Worm (Caenorhabditis elegans): ENCODE measurements around the gene pssy-2.
"Not testable (repeated sequence)": the region's sequence is repeated elsewhere in the genome, so short reads cannot be mapped to it uniquely, and the experiment has no call there.

Gene pssy-2

DNA sequence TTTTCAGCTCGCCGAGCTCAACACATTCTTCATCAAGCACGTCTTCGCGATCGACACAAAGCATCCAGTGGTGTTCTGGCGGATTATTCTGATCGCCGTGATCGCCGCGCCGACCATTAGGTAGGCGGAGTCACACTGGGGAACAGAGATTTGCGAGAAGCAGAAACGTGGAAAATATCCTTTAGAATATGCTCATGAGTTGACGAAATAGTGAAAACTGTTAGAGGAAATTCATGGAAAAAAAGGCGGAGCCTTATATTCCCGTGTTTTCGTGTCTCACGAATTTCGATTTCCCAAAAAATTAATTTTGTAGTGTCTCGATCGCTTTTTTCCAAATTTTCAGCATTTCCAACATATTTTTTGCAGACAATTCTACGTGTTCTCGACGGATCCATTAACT, 2.9 kb downstream of the pssy-2 start:
- TF ChIP-seq F13C5.2 (tag; optimal IDR thresholded peaks at IDR 0.05) (no peak), tbx-11 (GFP tag; IDR thresholded peaks at IDR 0.05) (no peak), hmbx-1 (tag; optimal IDR thresholded peaks at IDR 0.05) (no peak), tbx-37 (GFP tag; conservative IDR thresholded peaks at IDR 0.05) (peak; percentile 21; the same call in 1 of the 2 replicates), ceh-36 (tag; optimal IDR thresholded peaks at IDR 0.05) (no peak), pes-1 (GFP tag; IDR thresholded peaks at IDR 0.05) (no peak), sea-1 (GFP tag; conservative IDR thresholded peaks at IDR 0.05) (no peak), ets-7 (tag; optimal IDR thresholded peaks at IDR 0.05) (no peak)

ce11 chrIII:13476682-13477081, 5.1 kb downstream of the pssy-2 start, which contains the start of gene T27E9.6:
Gene T27E9.6 (minus strand): TSS chrIII:13476782.
- TF ChIP-seq ceh-36 (tag; optimal IDR thresholded peaks at IDR 0.05), result no peak
- no peak for TF ChIP-seq scrt-1 (GFP tag; IDR thresholded peaks at IDR 0.05)
- no peak for TF ChIP-seq hmg-4 (GFP tag; optimal IDR thresholded peaks at IDR 0.05)
- no peak for TF ChIP-seq tbx-37 (GFP tag; conservative IDR thresholded peaks at IDR 0.05)
- TF ChIP-seq hnd-1 (tag; optimal IDR thresholded peaks at IDR 0.05), result no peak
- no peak for TF ChIP-seq sea-1 (GFP tag; conservative IDR thresholded peaks at IDR 0.05)
- no peak for TF ChIP-seq tra-4 (tag; optimal IDR thresholded peaks at IDR 0.05)
- no peak for TF ChIP-seq flt-1 (GFP tag; IDR thresholded peaks at IDR 0.05)
- TF ChIP-seq pes-1 (GFP tag; IDR thresholded peaks at IDR 0.05), result no peak
- TF ChIP-seq B0310.2 (tag; optimal IDR thresholded peaks at IDR 0.05), result no peak

DNA sequence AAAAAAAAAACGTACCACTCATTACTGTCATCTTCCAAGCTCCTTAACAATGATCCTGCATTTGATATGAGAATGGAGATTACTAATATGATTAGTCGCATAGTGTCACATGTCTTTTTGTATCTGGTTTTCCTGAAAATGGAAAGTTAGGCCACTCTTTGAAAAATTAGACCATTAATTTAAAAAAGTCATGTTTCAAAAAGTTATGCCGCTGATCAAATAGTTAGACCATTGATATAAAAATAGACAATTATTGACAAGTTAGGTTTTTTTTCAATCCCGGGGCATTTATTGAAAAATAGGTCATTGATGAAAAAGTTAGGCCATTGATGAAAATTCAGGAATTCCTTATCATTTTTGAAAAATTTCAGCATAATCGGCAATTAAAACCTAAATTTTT, 12.4 kb downstream of the pssy-2 start, which contains the start of gene acc-4:
TSS of gene acc-4 (minus strand) at position 101 of the 400 bp plus-strand sequence.
- no peak for TF ChIP-seq B0310.2 (tag; optimal IDR thresholded peaks at IDR 0.05)
- no peak for TF ChIP-seq sea-1 (GFP tag; conservative IDR thresholded peaks at IDR 0.05)
- TF ChIP-seq ama-1 (optimal IDR thresholded peaks at IDR 0.05), result no peak
- no peak for TF ChIP-seq tra-4 (tag; optimal IDR thresholded peaks at IDR 0.05)
- TF ChIP-seq aly-1 (tag; optimal IDR thresholded peaks at IDR 0.05), result no peak
- TF ChIP-seq ceh-13 (GFP tag; optimal IDR thresholded peaks at IDR 0.05), result no peak
- no peak for TF ChIP-seq tbx-11 (GFP tag; IDR thresholded peaks at IDR 0.05)
- TF ChIP-seq hnd-1 (tag; optimal IDR thresholded peaks at IDR 0.05), result no peak
- TF ChIP-seq flt-1 (GFP tag; IDR thresholded peaks at IDR 0.05), result no peak
- no peak for TF ChIP-seq hmg-4 (GFP tag; optimal IDR thresholded peaks at IDR 0.05)
- TF ChIP-seq pes-1 (GFP tag; IDR thresholded peaks at IDR 0.05), result no peak
- no peak for TF ChIP-seq ceh-36 (tag; optimal IDR thresholded peaks at IDR 0.05)
- no peak for TF ChIP-seq F13C5.2 (tag; optimal IDR thresholded peaks at IDR 0.05)
- no peak for TF ChIP-seq hmbx-1 (tag; optimal IDR thresholded peaks at IDR 0.05)
- TF ChIP-seq scrt-1 (GFP tag; IDR thresholded peaks at IDR 0.05), result no peak
- no peak for TF ChIP-seq tbx-37 (GFP tag; conservative IDR thresholded peaks at IDR 0.05)
- no peak for TF ChIP-seq ets-7 (tag; optimal IDR thresholded peaks at IDR 0.05)

DNA sequence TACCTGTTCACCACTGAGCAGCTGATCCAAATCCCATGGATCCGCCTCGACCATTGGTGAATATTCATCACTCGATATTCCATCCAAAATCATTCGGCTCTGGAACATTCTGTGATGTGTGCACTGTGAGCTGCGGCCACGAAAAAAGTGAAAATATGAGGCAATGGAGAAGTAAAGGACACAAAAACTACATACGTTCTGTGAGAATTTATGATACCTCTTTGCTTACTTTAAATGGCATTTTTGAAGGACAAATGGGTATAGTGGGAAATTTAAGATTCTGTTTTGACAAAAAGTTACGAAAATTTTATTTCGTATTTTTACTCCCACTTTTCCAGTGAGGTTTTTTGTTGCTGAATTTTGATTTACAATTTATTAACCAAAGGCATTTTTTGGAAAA, 20.8 kb downstream of the pssy-2 start, which contains the start of gene twk-40:
TSS of gene twk-40 (minus strand) at position 101 of the 400 bp plus-strand sequence.
- TF ChIP-seq hmbx-1 (tag; optimal IDR thresholded peaks at IDR 0.05) (no peak), tra-4 (tag; optimal IDR thresholded peaks at IDR 0.05) (no peak), hnd-1 (tag; optimal IDR thresholded peaks at IDR 0.05) (no peak), scrt-1 (GFP tag; IDR thresholded peaks at IDR 0.05) (no peak), flt-1 (GFP tag; IDR thresholded peaks at IDR 0.05) (no peak), ceh-36 (tag; optimal IDR thresholded peaks at IDR 0.05) (no peak), hmg-4 (GFP tag; optimal IDR thresholded peaks at IDR 0.05) (no peak), F13C5.2 (tag; optimal IDR thresholded peaks at IDR 0.05) (no peak), ceh-13 (GFP tag; optimal IDR thresholded peaks at IDR 0.05) (no peak), ets-7 (tag; optimal IDR thresholded peaks at IDR 0.05) (no peak), tbx-11 (GFP tag; IDR thresholded peaks at IDR 0.05) (no peak)

DNA sequence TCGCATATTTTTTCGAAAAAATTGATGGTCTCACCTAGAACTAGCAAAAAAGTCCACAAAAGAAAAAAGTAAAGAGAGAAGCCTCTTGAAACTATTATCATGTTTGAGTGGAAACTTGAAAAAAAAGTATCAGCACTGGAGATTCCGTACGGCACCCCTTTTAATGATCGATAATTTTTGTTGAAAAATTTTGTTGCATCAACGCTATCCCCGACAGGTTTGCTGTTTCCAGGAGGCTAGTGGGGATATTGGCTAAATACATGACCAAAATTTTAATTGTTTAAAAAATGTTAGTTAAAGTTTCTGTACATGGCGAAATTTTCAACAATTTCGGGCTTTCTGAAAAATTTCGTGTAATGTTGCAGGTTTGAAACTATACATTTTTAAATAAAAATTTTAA, 24.0 kb downstream of the pssy-2 start, which contains the start of gene T28A8.2:
TSS of gene T28A8.2 (minus strand) at position 101 of the 400 bp plus-strand sequence.
- TF ChIP-seq tbx-11 (GFP tag; IDR thresholded peaks at IDR 0.05) (no peak), B0310.2 (tag; optimal IDR thresholded peaks at IDR 0.05) (no peak), hmg-4 (GFP tag; optimal IDR thresholded peaks at IDR 0.05) (no peak), flt-1 (GFP tag; IDR thresholded peaks at IDR 0.05) (no peak), ama-1 (optimal IDR thresholded peaks at IDR 0.05) (no peak), tbx-37 (GFP tag; conservative IDR thresholded peaks at IDR 0.05) (no peak), ceh-36 (tag; optimal IDR thresholded peaks at IDR 0.05) (no peak), ceh-13 (GFP tag; optimal IDR thresholded peaks at IDR 0.05) (no peak), sea-1 (GFP tag; conservative IDR thresholded peaks at IDR 0.05) (no peak), aly-1 (tag; optimal IDR thresholded peaks at IDR 0.05) (no peak), scrt-1 (GFP tag; IDR thresholded peaks at IDR 0.05) (no peak), hnd-1 (tag; optimal IDR thresholded peaks at IDR 0.05) (no peak), hmbx-1 (tag; optimal IDR thresholded peaks at IDR 0.05) (no peak), tra-4 (tag; optimal IDR thresholded peaks at IDR 0.05) (no peak), pes-1 (GFP tag; IDR thresholded peaks at IDR 0.05) (no peak), ets-7 (tag; optimal IDR thresholded peaks at IDR 0.05) (no peak), F13C5.2 (tag; optimal IDR thresholded peaks at IDR 0.05) (no peak)

DNA sequence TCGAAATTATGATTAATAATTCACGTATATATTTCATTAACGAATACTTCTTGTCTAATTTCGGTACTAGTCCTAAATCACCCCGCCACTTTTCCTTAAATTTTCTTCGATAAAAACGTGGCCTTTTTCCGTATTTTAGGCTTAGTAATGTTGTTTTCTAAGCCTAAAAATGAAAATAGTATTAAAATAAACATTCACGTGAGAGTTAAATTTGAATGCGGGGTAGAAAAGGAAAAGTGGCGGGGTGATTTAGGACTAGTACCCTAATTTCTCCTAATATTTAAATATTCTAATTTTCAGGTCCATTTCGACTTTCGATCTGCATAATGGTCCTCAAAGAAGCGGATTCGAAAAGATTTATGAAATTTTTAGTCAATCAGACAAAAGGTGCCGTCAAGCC, 27.3 kb downstream of the pssy-2 start, which contains the start of gene T28A8.6:
TSS of gene T28A8.6 (plus strand) at position 301 of the 400 bp plus-strand sequence.
- TF ChIP-seq hmbx-1 (tag; optimal IDR thresholded peaks at IDR 0.05); sea-1 (GFP tag; conservative IDR thresholded peaks at IDR 0.05); B0310.2 (tag; optimal IDR thresholded peaks at IDR 0.05): not testable (repeated sequence)

- no peak for TF ChIP-seq scrt-1 (GFP tag; IDR thresholded peaks at IDR 0.05)
- TF ChIP-seq hnd-1 (tag; optimal IDR thresholded peaks at IDR 0.05), result no peak
- TF ChIP-seq ceh-36 (tag; optimal IDR thresholded peaks at IDR 0.05), result no peak
- TF ChIP-seq flt-1 (GFP tag; IDR thresholded peaks at IDR 0.05), result no peak
- TF ChIP-seq B0310.2 (tag; optimal IDR thresholded peaks at IDR 0.05), result no peak
Observed at ce11 chrIII:13501599-13501998, 30.0 kb downstream of the pssy-2 start, which contains the start of gene T28A8.5. Gene T28A8.5 (plus strand): TSS chrIII:13501630.

DNA sequence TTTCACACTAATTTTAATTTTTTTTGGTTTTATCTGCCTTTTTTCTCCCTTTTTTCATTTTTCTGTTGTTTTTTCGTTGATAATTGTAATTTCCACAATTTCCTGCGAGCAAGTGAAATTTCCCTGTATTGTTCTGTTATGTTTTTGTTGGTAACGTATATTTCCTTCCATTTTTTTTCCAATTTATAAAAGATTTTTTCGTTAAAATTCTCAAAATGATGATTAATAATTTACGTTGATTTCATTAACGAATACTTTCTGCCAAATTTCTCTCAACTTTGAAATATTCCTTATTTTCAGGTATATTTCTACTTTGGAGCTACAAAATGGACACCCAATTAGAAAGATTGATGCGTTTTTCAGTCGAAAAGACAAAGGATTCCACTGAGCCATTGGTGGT, 30.9 kb downstream of the pssy-2 start, which contains the start of gene T28A8.8:
TSS of gene T28A8.8 (plus strand) at position 301 of the 400 bp plus-strand sequence.
- TF ChIP-seq aly-1 (tag; optimal IDR thresholded peaks at IDR 0.05) (no peak), tra-4 (tag; optimal IDR thresholded peaks at IDR 0.05) (no peak), hmg-4 (GFP tag; optimal IDR thresholded peaks at IDR 0.05) (no peak), tbx-37 (GFP tag; conservative IDR thresholded peaks at IDR 0.05) (no peak), hnd-1 (tag; optimal IDR thresholded peaks at IDR 0.05) (no peak), F13C5.2 (tag; optimal IDR thresholded peaks at IDR 0.05) (no peak), ceh-13 (GFP tag; optimal IDR thresholded peaks at IDR 0.05) (no peak), flt-1 (GFP tag; IDR thresholded peaks at IDR 0.05) (no peak), sea-1 (GFP tag; conservative IDR thresholded peaks at IDR 0.05) (no peak), pes-1 (GFP tag; IDR thresholded peaks at IDR 0.05) (no peak), scrt-1 (GFP tag; IDR thresholded peaks at IDR 0.05) (no peak), hmbx-1 (tag; optimal IDR thresholded peaks at IDR 0.05) (no peak)

All from whole organism, early embryonic.